Worm (Caenorhabditis elegans) whole organism, young adult: Measurements from ENCODE around the gene vamp-8.

Experiments used
- B0035.1 ChIP-seq: sonication (generic microtip); optimal IDR thresholded peaks from 2 replicates; lab custom pipeline; 2016; ENCODE audit warnings: missing genetic modification characterization, mild to moderate bottlenecking, missing compliant biosample characterization, missing genotype, missing genetic modification reagents
- D2030.7 ChIP-seq: fragments of 200-800 bp; sonication (Bioruptor generic); IDR thresholded peaks from 2 replicates; pipeline ENCODE4 v1.3.6; 2022; ENCODE audit warnings: missing genetic modification reagents, missing genetic modification characterization, missing compliant biosample characterization
- F23B12.7 ChIP-seq: sonication (generic microtip); optimal IDR thresholded peaks from 2 replicates; lab custom pipeline; 2017; ENCODE audit warnings: missing genetic modification characterization, mild to moderate bottlenecking, missing compliant biosample characterization, antibody characterized with exemption, moderate library complexity; ENCODE audit not compliant: insufficient read depth
- K11D2.4 ChIP-seq: fragments of 200-800 bp; sonication (Bioruptor generic); IDR thresholded peaks from 2 replicates; pipeline ENCODE4 v1.3.6; 2022; ENCODE audit warnings: missing genetic modification reagents, missing genetic modification characterization, missing compliant biosample characterization
- K12H6.12 ChIP-seq: fragments of 200-800 bp; sonication (Bioruptor generic); optimal IDR thresholded peaks from 2 replicates; lab custom pipeline; 2018; ENCODE audit warnings: mild to moderate bottlenecking, missing genetic modification characterization, missing compliant biosample characterization
- T07F8.4 ChIP-seq: sonication (generic microtip); optimal IDR thresholded peaks from 2 replicates; lab custom pipeline; 2016; ENCODE audit warnings: mild to moderate bottlenecking, missing genetic modification characterization, moderate library complexity, missing compliant biosample characterization
- T26A5.8 ChIP-seq: sonication (generic microtip); optimal IDR thresholded peaks from 2 replicates; lab custom pipeline; 2016; ENCODE audit warnings: missing genetic modification characterization, missing compliant biosample characterization
- Y56A3A.18 ChIP-seq: fragments of 200-800 bp; sonication (Bioruptor generic); IDR thresholded peaks from 2 replicates; pipeline ENCODE4 v1.3.6; 2022; ENCODE audit warnings: missing genetic modification reagents, missing genetic modification characterization, missing compliant biosample characterization
- Y67H2A.10 ChIP-seq: fragments of 200-800 bp; sonication (Bioruptor generic); conservative IDR thresholded peaks from 2 replicates; pipeline ENCODE4 v1.3.6; 2022; ENCODE audit warnings: missing genetic modification reagents, missing genetic modification characterization, missing compliant biosample characterization
- Y79H2A.3 ChIP-seq: fragments of 200-800 bp; sonication (Bioruptor generic); conservative IDR thresholded peaks from 2 replicates; pipeline ENCODE4 v1.3.6; 2022; ENCODE audit warnings: missing genetic modification reagents, missing genetic modification characterization, missing compliant biosample characterization
- Y95B8A.8 ChIP-seq: fragments of 200-800 bp; sonication (Bioruptor generic); IDR thresholded peaks from 2 replicates; pipeline ENCODE4 v1.3.6; 2022; ENCODE audit warnings: missing genetic modification reagents, missing genetic modification characterization, missing compliant biosample characterization
- ZK185.1 ChIP-seq: sonication (generic microtip); optimal IDR thresholded peaks from 2 replicates; lab custom pipeline; 2016; ENCODE audit warnings: mild to moderate bottlenecking, missing genetic modification characterization, missing compliant biosample characterization; ENCODE audit not compliant: poor library complexity, severe bottlenecking
- ama-1 ChIP-seq, 3 experiments: fragments of 150-350 bp in 1 of 3; sonication (generic microtip) in 2 of 3; optimal IDR thresholded peaks; 2 replicates each; lab custom pipeline; 2014 to 2018; ENCODE audit warnings: missing biosample characterization in 2 of 3, missing genetic modification characterization in 2 of 3, missing genetic modification reagents in 2 of 3
- aptf-2 ChIP-seq: fragments of 200-800 bp; sonication (Bioruptor generic); conservative IDR thresholded peaks from 2 replicates; pipeline ENCODE4 v1.3.6; 2022; ENCODE audit warnings: missing genetic modification reagents, missing genetic modification characterization, missing compliant biosample characterization
- atf-7 ChIP-seq: sonication (generic microtip); optimal IDR thresholded peaks from 2 replicates; lab custom pipeline; 2017; ENCODE audit warnings: mild to moderate bottlenecking, missing genetic modification characterization, missing compliant biosample characterization
- athp-1 ChIP-seq: sonication (generic microtip); optimal IDR thresholded peaks from 2 replicates; lab custom pipeline; 2017; ENCODE audit warnings: mild to moderate bottlenecking, missing genetic modification characterization, missing compliant biosample characterization
- attf-6 ChIP-seq: fragments of 200-800 bp; sonication (Bioruptor generic); IDR thresholded peaks from 2 replicates; pipeline ENCODE4 v1.3.6; 2022; ENCODE audit warnings: missing genetic modification reagents, missing genetic modification characterization, missing compliant biosample characterization
- bed-2 ChIP-seq: fragments of 200-800 bp; sonication (Bioruptor generic); IDR thresholded peaks from 2 replicates; pipeline ENCODE4 v1.3.6; 2022; ENCODE audit warnings: missing genetic modification reagents, missing genetic modification characterization, missing compliant biosample characterization
- ceh-58 ChIP-seq: fragments of 200-800 bp; sonication (Bioruptor generic); IDR thresholded peaks from 2 replicates; pipeline ENCODE4 v1.3.6; 2022; ENCODE audit warnings: missing genetic modification characterization, missing compliant biosample characterization
- ceh-79 ChIP-seq: sonication (generic microtip); optimal IDR thresholded peaks from 2 replicates; lab custom pipeline; 2017; ENCODE audit warnings: mild to moderate bottlenecking, missing genetic modification characterization, missing compliant biosample characterization
- chd-7 ChIP-seq: sonication (generic microtip); optimal IDR thresholded peaks from 2 replicates; lab custom pipeline; 2016; ENCODE audit warnings: mild to moderate bottlenecking, missing genetic modification characterization, moderate library complexity, missing compliant biosample characterization
- dox-1 ChIP-seq: fragments of 200-800 bp; sonication (Bioruptor generic); IDR thresholded peaks from 2 replicates; pipeline ENCODE4 v1.3.6; 2022; ENCODE audit warnings: missing genetic modification reagents, missing genetic modification characterization, missing compliant biosample characterization
- dpff-1 ChIP-seq: sonication (generic microtip); optimal IDR thresholded peaks from 2 replicates; lab custom pipeline; 2017; ENCODE audit warnings: mild to moderate bottlenecking, missing genetic modification characterization, missing compliant biosample characterization
- ets-4 ChIP-seq: fragments of 200-800 bp; sonication (Bioruptor generic); optimal IDR thresholded peaks from 2 replicates; lab custom pipeline; 2018; ENCODE audit warnings: mild to moderate bottlenecking, missing genetic modification characterization, missing compliant biosample characterization
- hmg-20 ChIP-seq: fragments of 200-800 bp; sonication (Bioruptor generic); IDR thresholded peaks from 2 replicates; pipeline ENCODE4 v1.3.6; 2022; ENCODE audit warnings: missing genetic modification reagents, missing genetic modification characterization, missing compliant biosample characterization
- hrde-1 ChIP-seq: sonication (generic microtip); optimal IDR thresholded peaks from 2 replicates; lab custom pipeline; 2016; ENCODE audit warnings: missing genetic modification characterization, mild to moderate bottlenecking, missing compliant biosample characterization, moderate library complexity, missing genotype, missing genetic modification reagents, borderline replicate concordance
- hsf-1 ChIP-seq: fragments of 200-800 bp; sonication (Bioruptor generic); IDR thresholded peaks from 2 replicates; pipeline ENCODE4 v1.3.6; 2022; ENCODE audit warnings: missing genetic modification reagents, missing genetic modification characterization, missing compliant biosample characterization
- lag-1 ChIP-seq: fragments of 200-800 bp; sonication (Bioruptor generic); IDR thresholded peaks from 2 replicates; pipeline ENCODE4 v1.3.6; 2022; ENCODE audit warnings: missing genetic modification reagents, missing genetic modification characterization, missing compliant biosample characterization
- let-607 ChIP-seq, 2 experiments: fragments of 200-800 bp in 1 of 2; sonication (Bioruptor generic) in 1 of 2; sonication (generic microtip) in 1 of 2; optimal IDR thresholded peaks; 2 replicates each; lab custom pipeline; 2016 to 2018; ENCODE audit warnings: mild to moderate bottlenecking in 2 of 2, missing compliant biosample characterization in 2 of 2, missing genetic modification characterization in 2 of 2, moderate library complexity in 2 of 2, missing genotype in 1 of 2
- lin-35 ChIP-seq, 3 experiments: fragments of 150-350 bp in 2 of 3; sonication (generic microtip) in 1 of 3; optimal IDR thresholded peaks; 2 replicates each; lab custom pipeline; 2014 to 2018; ENCODE audit warnings: missing biosample characterization in 3 of 3, missing genetic modification characterization in 3 of 3, missing genetic modification reagents in 3 of 3
- lin-54 ChIP-seq: fragments of 200-800 bp; sonication (Bioruptor generic); optimal IDR thresholded peaks from 2 replicates; lab custom pipeline; 2018; ENCODE audit warnings: mild to moderate bottlenecking, missing genetic modification characterization, missing compliant biosample characterization
- madf-10 ChIP-seq: sonication (generic microtip); optimal IDR thresholded peaks from 2 replicates; lab custom pipeline; 2016; ENCODE audit warnings: mild to moderate bottlenecking, missing genetic modification characterization, missing compliant biosample characterization
- madf-3 ChIP-seq: fragments of 200-800 bp; sonication (Bioruptor generic); IDR thresholded peaks from 2 replicates; pipeline ENCODE4 v1.3.6; 2022; ENCODE audit warnings: missing genetic modification reagents, missing genetic modification characterization, missing compliant biosample characterization
- mel-28 ChIP-seq: sonication (generic microtip); optimal IDR thresholded peaks from 2 replicates; lab custom pipeline; 2016; ENCODE audit warnings: borderline replicate concordance, mild to moderate bottlenecking, missing genetic modification characterization, missing compliant biosample characterization
- mes-4 ChIP-seq: sonication (generic microtip); optimal IDR thresholded peaks from 2 replicates; lab custom pipeline; 2016; ENCODE audit warnings: missing genotype, missing genetic modification characterization, missing compliant biosample characterization
- mxl-1 ChIP-seq: sonication (generic microtip); optimal IDR thresholded peaks from 2 replicates; lab custom pipeline; 2016; ENCODE audit warnings: missing genetic modification characterization, missing compliant biosample characterization
- nfya-2 ChIP-seq: fragments of 200-800 bp; sonication (Bioruptor generic); IDR thresholded peaks from 2 replicates; pipeline ENCODE4 v1.3.6; 2022; ENCODE audit warnings: missing genetic modification reagents, missing genetic modification characterization, missing compliant biosample characterization
- snpc-1.1 ChIP-seq: sonication (generic microtip); optimal IDR thresholded peaks from 2 replicates; lab custom pipeline; 2017; ENCODE audit warnings: missing genetic modification characterization, mild to moderate bottlenecking, missing compliant biosample characterization, antibody characterized with exemption, moderate library complexity, missing genotype, missing genetic modification reagents; ENCODE audit not compliant: insufficient read depth
- snpc-3.4 ChIP-seq: sonication (generic microtip); optimal IDR thresholded peaks from 2 replicates; lab custom pipeline; 2017; ENCODE audit warnings: missing genetic modification characterization, mild to moderate bottlenecking, missing compliant biosample characterization, antibody characterized with exemption, moderate library complexity, missing genotype, missing genetic modification reagents
- snpc-4 ChIP-seq, 5 experiments: fragments of 150-350 bp in 1 of 5; sonication (generic microtip) in 4 of 5; optimal IDR thresholded peaks; 2 replicates each; lab custom pipeline; 2014 to 2018; ENCODE audit warnings: missing genetic modification characterization in 5 of 5, missing biosample characterization in 3 of 5, antibody characterized with exemption in 2 of 5, mild to moderate bottlenecking in 2 of 5, missing compliant biosample characterization in 2 of 5, missing genotype in 2 of 5, moderate library complexity in 2 of 5, missing genetic modification reagents in 1 of 5
- somi-1 ChIP-seq: fragments of 200-800 bp; sonication (Bioruptor generic); optimal IDR thresholded peaks from 2 replicates; lab custom pipeline; 2018; ENCODE audit warnings: mild to moderate bottlenecking, missing genetic modification characterization, missing compliant biosample characterization
- tbp1 ChIP-seq: fragments of 200-800 bp; sonication (Bioruptor generic); optimal IDR thresholded peaks from 2 replicates; lab custom pipeline; 2018; ENCODE audit warnings: mild to moderate bottlenecking, missing genetic modification characterization, missing compliant biosample characterization
- tbx-9 ChIP-seq: sonication (generic microtip); optimal IDR thresholded peaks from 2 replicates; lab custom pipeline; 2016; ENCODE audit warnings: borderline replicate concordance, missing genetic modification characterization, inconsistent platforms, missing compliant biosample characterization
- tlf-1 ChIP-seq: fragments of 200-800 bp; sonication (Bioruptor generic); optimal IDR thresholded peaks from 2 replicates; lab custom pipeline; 2018; ENCODE audit warnings: mild to moderate bottlenecking, missing genetic modification characterization, missing compliant biosample characterization
- xnd-1 ChIP-seq: sonication (generic microtip); optimal IDR thresholded peaks from 2 replicates; lab custom pipeline; 2016; ENCODE audit warnings: missing genotype, missing genetic modification reagents, missing genetic modification characterization, missing compliant biosample characterization
- zfh-2 ChIP-seq: fragments of 200-800 bp; sonication (Bioruptor generic); conservative IDR thresholded peaks from 2 replicates; pipeline ENCODE4 v1.3.6; 2022; ENCODE audit warnings: missing genetic modification reagents, missing genetic modification characterization, missing compliant biosample characterization
- ztf-22 ChIP-seq: fragments of 200-800 bp; sonication (Bioruptor generic); optimal IDR thresholded peaks from 2 replicates; lab custom pipeline; 2018; ENCODE audit warnings: mild to moderate bottlenecking, missing genetic modification characterization, moderate library complexity, missing compliant biosample characterization

vamp-8 gene

DNA sequence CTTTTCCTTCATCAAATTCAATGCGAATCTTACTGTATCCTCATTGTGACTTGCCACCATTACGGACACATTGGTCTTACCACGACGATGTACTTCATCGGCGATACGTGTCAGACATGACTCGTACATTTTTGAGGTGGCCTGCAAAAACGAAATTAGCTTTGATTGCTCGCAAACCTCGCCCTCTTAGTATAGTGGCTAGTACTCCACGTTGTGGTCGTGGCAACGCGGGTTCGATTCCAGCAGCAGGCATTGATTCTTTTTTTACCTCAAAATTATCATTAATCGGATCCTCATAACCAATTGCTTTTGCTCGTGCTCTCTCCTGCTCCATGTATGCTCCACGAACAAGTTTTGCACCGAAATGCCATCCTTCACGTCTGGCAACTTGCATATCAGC is 5.1 kb upstream of the vamp-8 start:
- no peak for TF ChIP-seq Y79H2A.3 (GFP tag; lab: Robert Waterston, UW)
- TF ChIP-seq mxl-1 (tag; lab: Kevin White, UChicago) = peak; percentile 1
- no peak for TF ChIP-seq zfh-2 (GFP tag; lab: Robert Waterston, UW)
- TF ChIP-seq Y67H2A.10 = no peak
- TF ChIP-seq T07F8.4 (tag; lab: Kevin White, UChicago) = no peak
- no peak for TF ChIP-seq somi-1 (GFP tag; lab: Kevin White, UChicago)
- TF ChIP-seq K12H6.12 (tag; lab: Kevin White, UChicago) = no peak
- TF ChIP-seq dox-1 (GFP tag; lab: Robert Waterston, UW) = no peak; the same call in 1 of the 2 replicates
- peak; percentile 85 for TF ChIP-seq tbp1
- TF ChIP-seq B0035.1 (tag; lab: Kevin White, UChicago) = no peak
- TF ChIP-seq dpff-1 (tag; lab: Kevin White, UChicago) = no peak
- no peak for TF ChIP-seq F23B12.7 (tag; lab: Kevin White, UChicago)
- TF ChIP-seq lag-1 (GFP tag; lab: Robert Waterston, UW) = no peak
- TF ChIP-seq snpc-3.4 (tag; lab: Kevin White, UChicago) = peak; percentile 16
- no peak for TF ChIP-seq xnd-1 (tag; lab: Kevin White, UChicago)
- TF ChIP-seq nfya-2 = no peak
- no peak for TF ChIP-seq hmg-20 (GFP tag; lab: Robert Waterston, UW)
- TF ChIP-seq hsf-1 (GFP tag; lab: Robert Waterston, UW) = no peak
- TF ChIP-seq ZK185.1 (tag; lab: Kevin White, UChicago) = no peak
- no peak for TF ChIP-seq let-607 (tag; optimal IDR thresholded peaks at IDR 0.05; lab: Kevin White, UChicago)
- TF ChIP-seq ceh-79 (tag; lab: Kevin White, UChicago) = no peak
- TF ChIP-seq D2030.7 (GFP tag; lab: Robert Waterston, UW) = peak; percentile 53; the same call in 1 of the 2 replicates
- TF ChIP-seq lin-54 (GFP tag; lab: Kevin White, UChicago) = no peak
- peak; percentile 95 for TF ChIP-seq attf-6
- no peak for TF ChIP-seq Y95B8A.8 (GFP tag; lab: Robert Waterston, UW)
- TF ChIP-seq T26A5.8 = no peak
- TF ChIP-seq ama-1 (optimal IDR thresholded peaks at IDR 0.05; lab: Kevin White, UChicago) = no peak
- peak in 1 of 2 experiments; percentile 8 for TF ChIP-seq ama-1 (GFP tag; optimal IDR thresholded peaks at IDR 0.05; lab: Kevin White, UChicago)
- no peak for TF ChIP-seq ets-4 (GFP tag; lab: Kevin White, UChicago)
- TF ChIP-seq mes-4 (tag; lab: Kevin White, UChicago) = no peak
- no peak for TF ChIP-seq ztf-22 (GFP tag; lab: Kevin White, UChicago)
- TF ChIP-seq snpc-1.1 = peak; percentile 29
- TF ChIP-seq madf-10 (tag; lab: Kevin White, UChicago) = no peak
- TF ChIP-seq athp-1 (tag; lab: Kevin White, UChicago) = no peak
- no peak for TF ChIP-seq aptf-2
- TF ChIP-seq Y56A3A.18 (GFP tag; lab: Robert Waterston, UW) = no peak
- TF ChIP-seq K11D2.4 (GFP tag; lab: Robert Waterston, UW) = no peak
- TF ChIP-seq hrde-1 (tag; lab: Kevin White, UChicago) = no peak
- no peak for TF ChIP-seq chd-7 (tag; lab: Kevin White, UChicago)
- TF ChIP-seq tbx-9 = no peak
- no peak for TF ChIP-seq tlf-1 (GFP tag; lab: Kevin White, UChicago)
- TF ChIP-seq snpc-4 (GFP tag; optimal IDR thresholded peaks at IDR 0.05; lab: Kevin White, UChicago) = peak; percentile 86
- peak; percentile 2 to 96 (median 93) for TF ChIP-seq snpc-4 (tag; optimal IDR thresholded peaks at IDR 0.05; lab: Kevin White, UChicago)
- no peak for TF ChIP-seq mel-28 (tag; lab: Kevin White, UChicago)
- TF ChIP-seq ceh-58 = no peak
- no peak for TF ChIP-seq madf-3
- TF ChIP-seq lin-35 (GFP tag; optimal IDR thresholded peaks at IDR 0.05; lab: Kevin White, UChicago) = no peak
- no peak for TF ChIP-seq atf-7
- TF ChIP-seq bed-2 (GFP tag; lab: Robert Waterston, UW) = no peak
